Worm (Caenorhabditis elegans) whole organism, L3 larva: Measurements from ENCODE around the gene ZC239.14.

ENCODE experiments used
- aly-2 ChIP-seq: fragments of 150-350 bp; optimal IDR thresholded peaks from 2 replicates; lab custom pipeline; 2014; ENCODE audit warnings: missing biosample characterization, missing genetic modification characterization
- elt-3 ChIP-seq, 3 experiments: fragments of 150-350 bp in 1 of 3; sonication (generic microtip) in 2 of 3; optimal IDR thresholded peaks; 2 replicates in 2 of 3; 4 replicates in 1 of 3; lab custom pipeline; 2014 to 2017; ENCODE audit warnings: missing biosample characterization in 3 of 3, missing genetic modification characterization in 3 of 3
- jun-1 ChIP-seq: fragments of 150-350 bp; optimal IDR thresholded peaks from 2 replicates; lab custom pipeline; 2014; ENCODE audit warnings: missing biosample characterization, missing genetic modification reagents, missing genetic modification characterization
- lin-39 ChIP-seq: fragments of 150-350 bp; optimal IDR thresholded peaks from 2 replicates; lab custom pipeline; 2018; ENCODE audit warnings: missing biosample characterization, missing genetic modification reagents, missing genetic modification characterization
- mdl-1 ChIP-seq: fragments of 150-350 bp; optimal IDR thresholded peaks from 2 replicates; lab custom pipeline; 2014; ENCODE audit warnings: missing biosample characterization, missing genetic modification characterization
- nhr-25 ChIP-seq: sonication (generic microtip); optimal IDR thresholded peaks from 2 replicates; lab custom pipeline; 2017; ENCODE audit warnings: missing biosample characterization, missing genetic modification characterization
- pha-4 ChIP-seq: fragments of 150-350 bp; optimal IDR thresholded peaks from 2 replicates; lab custom pipeline; 2014; ENCODE audit warnings: missing biosample characterization, missing genetic modification reagents, missing genetic modification characterization
- skn-1 ChIP-seq: fragments of 150-350 bp; optimal IDR thresholded peaks from 2 replicates; lab custom pipeline; 2014; ENCODE audit warnings: missing biosample characterization, missing genetic modification characterization

- no peak for TF ChIP-seq mdl-1 (tag; lab: Kevin White, UChicago)
- TF ChIP-seq nhr-25 (tag; lab: Kevin White, UChicago), result no peak
- TF ChIP-seq elt-3 (tag; optimal IDR thresholded peaks at IDR 0.05; lab: Kevin White, UChicago), result no peak
- no peak for TF ChIP-seq lin-39
- TF ChIP-seq aly-2 (tag; lab: Kevin White, UChicago), result no peak
- no peak for TF ChIP-seq skn-1 (tag; lab: Kevin White, UChicago)
- no peak for TF ChIP-seq pha-4 (tag; lab: Kevin White, UChicago)
- TF ChIP-seq jun-1 (tag; lab: Kevin White, UChicago), result no peak
Observed at ce11 chrII:3237038-3237521, 15.2 kb upstream of the ZC239.14 start, which contains the start of the genes srz-67 and C17F4.11.
